Fruit fly (Drosophila melanogaster): Measurements from ENCODE around the gene indra.
A peak's percentile ranks its signal among the peaks of the same experiment; 100 is the strongest.

Gene indra

dm6 chr3L:1358338-1358737 is 16.1 kb upstream of the indra start (continued):
- TF ChIP-seq gem (tag; optimal IDR thresholded peaks at IDR 0.05), result peak; percentile 10
- peak; percentile 44; the same call in 1 of the 2 replicates for TF ChIP-seq CG17328 (GFP tag; IDR thresholded peaks at IDR 0.05)
- TF ChIP-seq CG2712 (tag; optimal IDR thresholded peaks at IDR 0.05), result peak; percentile 37

dm6 chr3L:1354214-1354613 is 12.0 kb upstream of the indra start:
- no peak for TF ChIP-seq pfk (GFP tag; optimal IDR thresholded peaks at IDR 0.05)
- no peak for TF ChIP-seq NK7.1 (GFP tag; optimal IDR thresholded peaks at IDR 0.05)
- 0 out of 4 replicates have a peak, but pooled peaks have one; percentile 63 for TF ChIP-seq chinmo (GFP tag; IDR thresholded peaks at IDR 0.05; ENCODE audit: partially characterized antibody)
- no peak for TF ChIP-seq CG6175 (GFP tag; IDR thresholded peaks at IDR 0.05)
- TF ChIP-seq pzg (GFP tag; optimal IDR thresholded peaks at IDR 0.05), result no peak
- no peak for TF ChIP-seq CHES-1-like (GFP tag; optimal IDR thresholded peaks at IDR 0.05)
- no peak for TF ChIP-seq her (GFP tag; optimal IDR thresholded peaks at IDR 0.05)
- TF ChIP-seq D19B (GFP tag; optimal IDR thresholded peaks at IDR 0.05), result no peak
- TF ChIP-seq CG12769 (tag; optimal IDR thresholded peaks at IDR 0.05), result peak; percentile 84
- no peak for TF ChIP-seq tup (GFP tag; optimal IDR thresholded peaks at IDR 0.05)
- TF ChIP-seq bbx (GFP tag; IDR thresholded peaks at IDR 0.05; ENCODE audit: partially characterized antibody), result no peak
- no peak for TF ChIP-seq Rx (GFP tag; IDR thresholded peaks at IDR 0.05)
- no peak for TF ChIP-seq sqz (GFP tag; optimal IDR thresholded peaks at IDR 0.05)
- no peak for TF ChIP-seq CG2678 (tag; optimal IDR thresholded peaks at IDR 0.05)
- TF ChIP-seq zen (tag; optimal IDR thresholded peaks at IDR 0.05), result no peak
- peak; percentile 37 for TF ChIP-seq Med (GFP tag)
- peak; percentile 8 for TF ChIP-seq CG10543 (GFP tag; optimal IDR thresholded peaks at IDR 0.05)
- peak; percentile 54 for TF ChIP-seq Deaf1 (tag; optimal IDR thresholded peaks at IDR 0.05)
- TF ChIP-seq so (GFP tag; IDR thresholded peaks at IDR 0.05), result 0 out of 3 replicates have a peak, but pooled peaks have one; percentile 54
- TF ChIP-seq wek (GFP tag; optimal IDR thresholded peaks at IDR 0.05), result no peak
- no peak for TF ChIP-seq gce (GFP tag; IDR thresholded peaks at IDR 0.05)

dm6 chr3L:1352065-1352464 is 9.9 kb upstream of the indra start:
- TF ChIP-seq H2.0 (GFP tag; IDR thresholded peaks at IDR 0.05) (no peak), crp (GFP tag; optimal IDR thresholded peaks at IDR 0.05) (no peak), danr (GFP tag; IDR thresholded peaks at IDR 0.05) (no peak), CG13894 (tag; optimal IDR thresholded peaks at IDR 0.05) (peak; percentile 53), CG34224 (GFP tag; IDR thresholded peaks at IDR 0.05; ENCODE audit: partially characterized antibody) (peak; percentile 92), Abd-B (GFP tag; optimal IDR thresholded peaks at IDR 0.05) (peak; percentile 43), CG34422 (GFP tag; IDR thresholded peaks at IDR 0.05) (peak; percentile 22; the same call in 1 of the 3 replicates), eve (GFP tag; optimal IDR thresholded peaks at IDR 0.05) (no peak), Hmr (GFP tag; optimal IDR thresholded peaks at IDR 0.05) (peak; percentile 34), Mes4 (GFP tag; optimal IDR thresholded peaks at IDR 0.05) (no peak), her (GFP tag; optimal IDR thresholded peaks at IDR 0.05) (peak; percentile 39), CG2678 (tag; optimal IDR thresholded peaks at IDR 0.05) (peak; percentile 21), CG6272 (GFP tag; IDR thresholded peaks at IDR 0.05) (no peak), CG16815 (GFP tag; optimal IDR thresholded peaks at IDR 0.05) (no peak), CG17328 (GFP tag; IDR thresholded peaks at IDR 0.05) (peak; percentile 21; the same call in 1 of the 2 replicates), CG9932 (GFP tag; IDR thresholded peaks at IDR 0.05) (peak; percentile 51), Sox102F (GFP tag; optimal IDR thresholded peaks at IDR 0.05) (peak; percentile 32), gem (tag; optimal IDR thresholded peaks at IDR 0.05) (peak; percentile 33), NC2β (GFP tag; optimal IDR thresholded peaks at IDR 0.05) (peak; percentile 37), repo (GFP tag; optimal IDR thresholded peaks at IDR 0.05) (peak; percentile 11), CG18476 (GFP tag; optimal IDR thresholded peaks at IDR 0.05) (no peak), zfh2 (GFP tag; optimal IDR thresholded peaks at IDR 0.05) (peak; percentile 25), lov (optimal IDR thresholded peaks at IDR 0.05) (no peak), lov (GFP tag; IDR thresholded peaks at IDR 0.05) (no peak), CG1603 (tag; optimal IDR thresholded peaks at IDR 0.05) (peak; percentile 50), CG16863 (GFP tag; optimal IDR thresholded peaks at IDR 0.05) (peak; percentile 15), sug (tag; optimal IDR thresholded peaks at IDR 0.05) (peak; percentile 40), pnt (GFP tag; optimal IDR thresholded peaks at IDR 0.05) (peak; percentile 3)

Data from whole organism, embryonic.